Worm (Caenorhabditis elegans) whole organism, young adult: ENCODE results near the gene F26F12.3.

Experiments used
- B0035.1 ChIP-seq: sonication (generic microtip); optimal IDR thresholded peaks from 2 replicates; lab custom pipeline; 2016; ENCODE audit warnings: missing genetic modification characterization, mild to moderate bottlenecking, missing compliant biosample characterization, missing genotype, missing genetic modification reagents
- B0261.1 ChIP-seq: sonication (generic microtip); optimal IDR thresholded peaks from 2 replicates; lab custom pipeline; 2016; ENCODE audit warnings: mild to moderate bottlenecking, missing genetic modification characterization, moderate library complexity, missing compliant biosample characterization
- C06A6.2 ChIP-seq: fragments of 200-800 bp; sonication (Bioruptor generic); conservative IDR thresholded peaks from 2 replicates; pipeline ENCODE4 v1.3.6; 2022; ENCODE audit warnings: missing genetic modification characterization, missing compliant biosample characterization
- D2030.7 ChIP-seq: fragments of 200-800 bp; sonication (Bioruptor generic); IDR thresholded peaks from 2 replicates; pipeline ENCODE4 v1.3.6; 2022; ENCODE audit warnings: missing genetic modification reagents, missing genetic modification characterization, missing compliant biosample characterization
- F10E7.11 ChIP-seq: sonication (generic microtip); optimal IDR thresholded peaks from 2 replicates; lab custom pipeline; 2017; ENCODE audit warnings: mild to moderate bottlenecking, missing genetic modification characterization, moderate library complexity, missing compliant biosample characterization
- F23B12.7 ChIP-seq: sonication (generic microtip); optimal IDR thresholded peaks from 2 replicates; lab custom pipeline; 2017; ENCODE audit warnings: missing genetic modification characterization, mild to moderate bottlenecking, missing compliant biosample characterization, antibody characterized with exemption, moderate library complexity; ENCODE audit not compliant: insufficient read depth
- F49E8.2 ChIP-seq: sonication (generic microtip); optimal IDR thresholded peaks from 3 replicates; lab custom pipeline; 2017; ENCODE audit warnings: missing genetic modification characterization, mild to moderate bottlenecking, missing compliant biosample characterization, antibody characterized with exemption, moderate library complexity; ENCODE audit not compliant: insufficient read depth
- F57C9.4 ChIP-seq: sonication (generic microtip); optimal IDR thresholded peaks from 2 replicates; lab custom pipeline; 2017; ENCODE audit warnings: mild to moderate bottlenecking, missing genetic modification characterization, missing compliant biosample characterization
- K11D2.4 ChIP-seq: fragments of 200-800 bp; sonication (Bioruptor generic); IDR thresholded peaks from 2 replicates; pipeline ENCODE4 v1.3.6; 2022; ENCODE audit warnings: missing genetic modification reagents, missing genetic modification characterization, missing compliant biosample characterization
- Y56A3A.18 ChIP-seq: fragments of 200-800 bp; sonication (Bioruptor generic); IDR thresholded peaks from 2 replicates; pipeline ENCODE4 v1.3.6; 2022; ENCODE audit warnings: missing genetic modification reagents, missing genetic modification characterization, missing compliant biosample characterization
- Y79H2A.3 ChIP-seq: fragments of 200-800 bp; sonication (Bioruptor generic); conservative IDR thresholded peaks from 2 replicates; pipeline ENCODE4 v1.3.6; 2022; ENCODE audit warnings: missing genetic modification reagents, missing genetic modification characterization, missing compliant biosample characterization
- Y95B8A.8 ChIP-seq: fragments of 200-800 bp; sonication (Bioruptor generic); IDR thresholded peaks from 2 replicates; pipeline ENCODE4 v1.3.6; 2022; ENCODE audit warnings: missing genetic modification reagents, missing genetic modification characterization, missing compliant biosample characterization
- ZK185.1 ChIP-seq: sonication (generic microtip); optimal IDR thresholded peaks from 2 replicates; lab custom pipeline; 2016; ENCODE audit warnings: mild to moderate bottlenecking, missing genetic modification characterization, missing compliant biosample characterization; ENCODE audit not compliant: poor library complexity, severe bottlenecking
- ama-1 ChIP-seq, 3 experiments: fragments of 150-350 bp in 1 of 3; sonication (generic microtip) in 2 of 3; optimal IDR thresholded peaks; 2 replicates each; lab custom pipeline; 2014 to 2018; ENCODE audit warnings: missing biosample characterization in 2 of 3, missing genetic modification characterization in 2 of 3, missing genetic modification reagents in 2 of 3
- attf-3 ChIP-seq: fragments of 200-800 bp; sonication (Bioruptor generic); conservative IDR thresholded peaks from 2 replicates; pipeline ENCODE4 v1.3.6; 2022; ENCODE audit warnings: missing genetic modification reagents, missing genetic modification characterization, missing compliant biosample characterization
- bed-1 ChIP-seq: fragments of 200-800 bp; sonication (Bioruptor generic); IDR thresholded peaks from 2 replicates; pipeline ENCODE4 v1.3.6; 2022; ENCODE audit warnings: missing genetic modification reagents, missing genetic modification characterization, missing compliant biosample characterization
- bed-2 ChIP-seq: fragments of 200-800 bp; sonication (Bioruptor generic); IDR thresholded peaks from 2 replicates; pipeline ENCODE4 v1.3.6; 2022; ENCODE audit warnings: missing genetic modification reagents, missing genetic modification characterization, missing compliant biosample characterization
- cebp-1 ChIP-seq, 2 experiments: fragments of 200-800 bp in 1 of 2; sonication (Bioruptor generic) in 1 of 2; sonication (generic microtip) in 1 of 2; IDR thresholded peaks in 1 of 2; optimal IDR thresholded peaks in 1 of 2; 2 replicates each; pipeline versions ENCODE4 v1.3.6 to Lab custom; 2017 to 2022; ENCODE audit warnings: missing compliant biosample characterization in 2 of 2, missing genetic modification characterization in 2 of 2, mild to moderate bottlenecking in 1 of 2, missing genetic modification reagents in 1 of 2, moderate library complexity in 1 of 2
- ceh-40 ChIP-seq: fragments of 200-800 bp; sonication (Bioruptor generic); IDR thresholded peaks from 2 replicates; pipeline ENCODE4 v1.3.6; 2022; ENCODE audit warnings: missing genetic modification characterization, missing compliant biosample characterization
- ceh-91 ChIP-seq: fragments of 200-800 bp; sonication (Bioruptor generic); IDR thresholded peaks from 2 replicates; pipeline ENCODE4 v1.3.6; 2022; ENCODE audit warnings: missing genetic modification reagents, missing genetic modification characterization, missing compliant biosample characterization
- die-1 ChIP-seq: sonication (generic microtip); optimal IDR thresholded peaks from 2 replicates; lab custom pipeline; 2016; ENCODE audit warnings: missing genotype, mild to moderate bottlenecking, missing genetic modification characterization, missing compliant biosample characterization
- dox-1 ChIP-seq: fragments of 200-800 bp; sonication (Bioruptor generic); IDR thresholded peaks from 2 replicates; pipeline ENCODE4 v1.3.6; 2022; ENCODE audit warnings: missing genetic modification reagents, missing genetic modification characterization, missing compliant biosample characterization
- egl-18 ChIP-seq: fragments of 200-800 bp; sonication (Bioruptor generic); IDR thresholded peaks from 2 replicates; pipeline ENCODE4 v1.3.6; 2022; ENCODE audit warnings: missing genetic modification reagents, missing genetic modification characterization, missing compliant biosample characterization
- fkh-3 ChIP-seq: sonication (generic microtip); optimal IDR thresholded peaks from 2 replicates; lab custom pipeline; 2016; ENCODE audit warnings: mild to moderate bottlenecking, missing genetic modification characterization, missing compliant biosample characterization
- him-1 ChIP-seq: sonication (generic microtip); optimal IDR thresholded peaks from 2 replicates; lab custom pipeline; 2016; ENCODE audit warnings: missing genotype, missing genetic modification reagents, missing genetic modification characterization, missing compliant biosample characterization
- hlh-26 ChIP-seq: fragments of 200-800 bp; sonication (Bioruptor generic); conservative IDR thresholded peaks from 2 replicates; pipeline ENCODE4 v1.3.6; 2022; ENCODE audit warnings: missing genetic modification reagents, missing genetic modification characterization, missing compliant biosample characterization
- hmg-1.2 ChIP-seq: fragments of 200-800 bp; sonication (Bioruptor generic); IDR thresholded peaks from 2 replicates; pipeline ENCODE4 v1.3.6; 2022; ENCODE audit warnings: missing genetic modification reagents, missing genetic modification characterization, missing compliant biosample characterization
- lin-26 ChIP-seq: fragments of 200-800 bp; sonication (Bioruptor generic); IDR thresholded peaks from 2 replicates; pipeline ENCODE4 v1.3.6; 2022; ENCODE audit warnings: missing genetic modification reagents, missing genetic modification characterization, missing compliant biosample characterization
- lin-35 ChIP-seq, 3 experiments: fragments of 150-350 bp in 2 of 3; sonication (generic microtip) in 1 of 3; optimal IDR thresholded peaks; 2 replicates each; lab custom pipeline; 2014 to 2018; ENCODE audit warnings: missing biosample characterization in 3 of 3, missing genetic modification characterization in 3 of 3, missing genetic modification reagents in 3 of 3
- lsl-1 ChIP-seq: fragments of 200-800 bp; sonication (Bioruptor generic); optimal IDR thresholded peaks from 2 replicates; lab custom pipeline; 2018; ENCODE audit warnings: mild to moderate bottlenecking, missing genetic modification characterization, moderate library complexity, missing compliant biosample characterization
- madf-10 ChIP-seq: sonication (generic microtip); optimal IDR thresholded peaks from 2 replicates; lab custom pipeline; 2016; ENCODE audit warnings: mild to moderate bottlenecking, missing genetic modification characterization, missing compliant biosample characterization
- mel-28 ChIP-seq: sonication (generic microtip); optimal IDR thresholded peaks from 2 replicates; lab custom pipeline; 2016; ENCODE audit warnings: borderline replicate concordance, mild to moderate bottlenecking, missing genetic modification characterization, missing compliant biosample characterization
- nfya-1 ChIP-seq: sonication (generic microtip); optimal IDR thresholded peaks from 2 replicates; lab custom pipeline; 2017; ENCODE audit warnings: antibody characterized with exemption, missing compliant biosample characterization, missing genetic modification characterization, borderline replicate concordance; ENCODE audit not compliant: insufficient read depth
- rcor-1 ChIP-seq: fragments of 200-800 bp; sonication (Bioruptor generic); IDR thresholded peaks from 2 replicates; pipeline ENCODE4 v1.3.6; 2022; ENCODE audit warnings: missing genetic modification reagents, missing genetic modification characterization, missing compliant biosample characterization
- repo-1 ChIP-seq: sonication (generic microtip); optimal IDR thresholded peaks from 2 replicates; lab custom pipeline; 2017; ENCODE audit warnings: mild to moderate bottlenecking, missing genetic modification characterization, missing compliant biosample characterization
- rpc-1 ChIP-seq, 2 experiments: fragments of 150-350 bp in 1 of 2; sonication (generic microtip) in 1 of 2; optimal IDR thresholded peaks; 2 replicates each; lab custom pipeline; 2014 to 2018; ENCODE audit warnings: missing biosample characterization in 1 of 2, missing genetic modification characterization in 1 of 2, missing genetic modification reagents in 1 of 2, missing genotype in 1 of 2
- somi-1 ChIP-seq: fragments of 200-800 bp; sonication (Bioruptor generic); optimal IDR thresholded peaks from 2 replicates; lab custom pipeline; 2018; ENCODE audit warnings: mild to moderate bottlenecking, missing genetic modification characterization, missing compliant biosample characterization
- tbp1 ChIP-seq: fragments of 200-800 bp; sonication (Bioruptor generic); optimal IDR thresholded peaks from 2 replicates; lab custom pipeline; 2018; ENCODE audit warnings: mild to moderate bottlenecking, missing genetic modification characterization, missing compliant biosample characterization
- tbx-9 ChIP-seq: sonication (generic microtip); optimal IDR thresholded peaks from 2 replicates; lab custom pipeline; 2016; ENCODE audit warnings: borderline replicate concordance, missing genetic modification characterization, inconsistent platforms, missing compliant biosample characterization
- tlf-1 ChIP-seq: fragments of 200-800 bp; sonication (Bioruptor generic); optimal IDR thresholded peaks from 2 replicates; lab custom pipeline; 2018; ENCODE audit warnings: mild to moderate bottlenecking, missing genetic modification characterization, missing compliant biosample characterization
- unc-130 ChIP-seq: sonication (generic microtip); optimal IDR thresholded peaks from 2 replicates; lab custom pipeline; 2016; ENCODE audit warnings: missing genetic modification reagents, missing genetic modification characterization, missing compliant biosample characterization
- zim-3 ChIP-seq: sonication (generic microtip); optimal IDR thresholded peaks from 2 replicates; lab custom pipeline; 2017; ENCODE audit warnings: mild to moderate bottlenecking, missing genetic modification characterization, moderate library complexity, missing compliant biosample characterization
- ztf-28 ChIP-seq: fragments of 200-800 bp; sonication (Bioruptor generic); IDR thresholded peaks from 2 replicates; pipeline ENCODE4 v1.3.6; 2022; ENCODE audit warnings: missing genetic modification reagents, missing genetic modification characterization, missing compliant biosample characterization
- ztf-3 ChIP-seq: fragments of 200-800 bp; sonication (Bioruptor generic); optimal IDR thresholded peaks from 2 replicates; lab custom pipeline; 2018; ENCODE audit warnings: mild to moderate bottlenecking, missing genetic modification characterization, missing compliant biosample characterization
- ztf-6 ChIP-seq: fragments of 200-800 bp; sonication (Bioruptor generic); IDR thresholded peaks from 2 replicates; pipeline ENCODE4 v1.3.6; 2022; ENCODE audit warnings: missing genetic modification reagents, missing genetic modification characterization, missing compliant biosample characterization

F26F12.3 gene

ce11 chrV:5838576-5839366 is 6.7 kb downstream of the F26F12.3 start, which contains the start of gene F26F12.2 (continued):
- TF ChIP-seq bed-2 (GFP tag; lab: Robert Waterston, UW) (no peak), egl-18 (GFP tag; lab: Robert Waterston, UW) (no peak), ama-1 (optimal IDR thresholded peaks at IDR 0.05; lab: Kevin White, UChicago) (peak; percentile 47), ama-1 (GFP tag; optimal IDR thresholded peaks at IDR 0.05; lab: Kevin White, UChicago) (no peak), dox-1 (no peak), hlh-26 (GFP tag; lab: Robert Waterston, UW) (no peak), F10E7.11 (tag; lab: Kevin White, UChicago) (no peak), zim-3 (tag; lab: Kevin White, UChicago) (no peak), repo-1 (peak; percentile 48), tbx-9 (tag; lab: Kevin White, UChicago) (no peak), fkh-3 (tag; lab: Kevin White, UChicago) (peak; percentile 26), C06A6.2 (GFP tag; lab: Robert Waterston, UW) (no peak; the same call in 1 of the 2 replicates), D2030.7 (GFP tag; lab: Robert Waterston, UW) (no peak), F23B12.7 (tag; lab: Kevin White, UChicago) (no peak), Y56A3A.18 (GFP tag; lab: Robert Waterston, UW) (no peak), die-1 (tag; lab: Kevin White, UChicago) (no peak), lin-26 (no peak), ztf-6 (no peak), bed-1 (GFP tag; lab: Robert Waterston, UW) (no peak), ztf-3 (GFP tag; lab: Kevin White, UChicago) (no peak), F57C9.4 (tag; lab: Kevin White, UChicago) (peak; percentile 46), F49E8.2 (no peak), B0035.1 (no peak), Y95B8A.8 (GFP tag; lab: Robert Waterston, UW) (0 out of 2 replicates have a peak, but pooled peaks have one; percentile 56), K11D2.4 (GFP tag; lab: Robert Waterston, UW) (no peak; the same call in 1 of the 2 replicates), nfya-1 (tag; lab: Kevin White, UChicago) (no peak), somi-1 (GFP tag; lab: Kevin White, UChicago) (no peak), madf-10 (tag; lab: Kevin White, UChicago) (no peak), ceh-40 (GFP tag; lab: Robert Waterston, UW) (no peak), tlf-1 (no peak), cebp-1 (GFP tag; IDR thresholded peaks at IDR 0.05; lab: Robert Waterston, UW) (no peak; the same call in none of the 2 replicates), cebp-1 (tag; optimal IDR thresholded peaks at IDR 0.05; lab: Kevin White, UChicago) (peak; percentile 69), ceh-91 (no peak), mel-28 (tag; lab: Kevin White, UChicago) (peak; percentile 77), tbp1 (GFP tag; lab: Kevin White, UChicago) (no peak), lsl-1 (GFP tag; lab: Kevin White, UChicago) (no peak), him-1 (tag; lab: Kevin White, UChicago) (no peak), rcor-1 (no peak), rpc-1 (optimal IDR thresholded peaks at IDR 0.05; lab: Kevin White, UChicago) (no peak), rpc-1 (tag; optimal IDR thresholded peaks at IDR 0.05; lab: Kevin White, UChicago) (no peak), unc-130 (no peak), Y79H2A.3 (GFP tag; lab: Robert Waterston, UW) (no peak), B0261.1 (tag; lab: Kevin White, UChicago) (no peak), ZK185.1 (tag; lab: Kevin White, UChicago) (peak; percentile 75), ztf-28 (GFP tag; lab: Robert Waterston, UW) (peak; percentile 10; the same call in 1 of the 2 replicates), hmg-1.2 (GFP tag; lab: Robert Waterston, UW) (no peak), attf-3 (GFP tag; lab: Robert Waterston, UW) (no peak), lin-35 (GFP tag; optimal IDR thresholded peaks at IDR 0.05; lab: Kevin White, UChicago) (no peak)
